Worm (Caenorhabditis elegans): Measurements from ENCODE around the gene F46H5.11.
A peak's percentile ranks its signal among the peaks of the same experiment; 100 is the strongest.

The F46H5.11 gene

ce11 chrX:7234723-7235203 is 37.1 kb downstream of the F46H5.11 start:
- no peak for TF ChIP-seq ceh-100 (GFP tag; IDR thresholded peaks at IDR 0.05)
- no peak for TF ChIP-seq nhr-90 (tag; optimal IDR thresholded peaks at IDR 0.05)
- TF ChIP-seq ccch-3 (GFP tag; optimal IDR thresholded peaks at IDR 0.05): no peak
- no peak for TF ChIP-seq lsy-27 (tag; optimal IDR thresholded peaks at IDR 0.05; ENCODE audit: borderline replicate concordance, insufficient read depth)
- TF ChIP-seq sea-2 (GFP tag; IDR thresholded peaks at IDR 0.05): no peak
- no peak for TF ChIP-seq ama-1 (optimal IDR thresholded peaks at IDR 0.05)
- TF ChIP-seq ama-1 (GFP tag; optimal IDR thresholded peaks at IDR 0.05): no peak
- no peak for TF ChIP-seq snpc-1.1 (tag; optimal IDR thresholded peaks at IDR 0.05; ENCODE audit: insufficient read depth)
- 0 out of 2 replicates have a peak, but pooled peaks have one; percentile 32 for TF ChIP-seq madf-3 (GFP tag; IDR thresholded peaks at IDR 0.05)
- TF ChIP-seq hmg-1.2 (GFP tag; IDR thresholded peaks at IDR 0.05): no peak
- no peak for TF ChIP-seq F57C9.4 (tag; optimal IDR thresholded peaks at IDR 0.05)
- no peak for TF ChIP-seq mes-4 (tag; optimal IDR thresholded peaks at IDR 0.05)
- TF ChIP-seq snpc-4 (GFP tag; optimal IDR thresholded peaks at IDR 0.05): no peak
- TF ChIP-seq snpc-4 (tag; optimal IDR thresholded peaks at IDR 0.05): no peak
- no peak for TF ChIP-seq B0035.1 (tag; optimal IDR thresholded peaks at IDR 0.05)
- TF ChIP-seq let-607 (tag; optimal IDR thresholded peaks at IDR 0.05): peak in 1 of 2 experiments; percentile 18
- TF ChIP-seq lin-40 (tag; optimal IDR thresholded peaks at IDR 0.05): peak; percentile 38
- TF ChIP-seq Y53G8AR.9 (GFP tag; conservative IDR thresholded peaks at IDR 0.05): no peak
- no peak for TF ChIP-seq zim-3 (tag; optimal IDR thresholded peaks at IDR 0.05)
- TF ChIP-seq tbp1 (GFP tag; optimal IDR thresholded peaks at IDR 0.05): no peak
- no peak for TF ChIP-seq F39B2.1 (GFP tag; IDR thresholded peaks at IDR 0.05)
- TF ChIP-seq F49E8.2 (tag; optimal IDR thresholded peaks at IDR 0.05; ENCODE audit: insufficient read depth): no peak
- TF ChIP-seq madf-8 (GFP tag; conservative IDR thresholded peaks at IDR 0.05): no peak
- no peak for TF ChIP-seq Y56A3A.18 (GFP tag; IDR thresholded peaks at IDR 0.05)
- TF ChIP-seq Y53F4B.3 (GFP tag; IDR thresholded peaks at IDR 0.05): no peak
- TF ChIP-seq C06A6.2 (GFP tag; conservative IDR thresholded peaks at IDR 0.05): no peak
- TF ChIP-seq lir-1 (GFP tag; conservative IDR thresholded peaks at IDR 0.05): no peak
- no peak for TF ChIP-seq ceh-79 (tag; optimal IDR thresholded peaks at IDR 0.05)
- no peak for TF ChIP-seq nhr-27 (tag; optimal IDR thresholded peaks at IDR 0.05)
- no peak for TF ChIP-seq attf-6 (GFP tag; IDR thresholded peaks at IDR 0.05)
- no peak for TF ChIP-seq Y67H2A.10 (GFP tag; conservative IDR thresholded peaks at IDR 0.05)
- TF ChIP-seq madf-6 (GFP tag; IDR thresholded peaks at IDR 0.05): no peak
- TF ChIP-seq ztf-28 (GFP tag; IDR thresholded peaks at IDR 0.05): no peak
- no peak for TF ChIP-seq F37B4.10 (GFP tag; IDR thresholded peaks at IDR 0.05)
- no peak for TF ChIP-seq bed-2 (GFP tag; IDR thresholded peaks at IDR 0.05)
- TF ChIP-seq zfh-2 (GFP tag; conservative IDR thresholded peaks at IDR 0.05): peak; percentile 93
- TF ChIP-seq dox-1 (GFP tag; IDR thresholded peaks at IDR 0.05): peak; percentile 44; the same call in 1 of the 2 replicates
- 0 out of 2 replicates have a peak, but pooled peaks have one; percentile 10 for TF ChIP-seq nhr-120 (GFP tag; IDR thresholded peaks at IDR 0.05)
- no peak for TF ChIP-seq unc-62 (GFP tag; optimal IDR thresholded peaks at IDR 0.05)
- no peak for TF ChIP-seq bed-1 (GFP tag; IDR thresholded peaks at IDR 0.05)
- no peak for TF ChIP-seq lin-26 (GFP tag; IDR thresholded peaks at IDR 0.05)
- TF ChIP-seq gei-17 (GFP tag; optimal IDR thresholded peaks at IDR 0.05): no peak
- no peak for TF ChIP-seq attf-5 (GFP tag; optimal IDR thresholded peaks at IDR 0.05)
- no peak for TF ChIP-seq mel-28 (tag; optimal IDR thresholded peaks at IDR 0.05; ENCODE audit: borderline replicate concordance)
- no peak for TF ChIP-seq snpc-3.4 (tag; optimal IDR thresholded peaks at IDR 0.05)
- no peak for TF ChIP-seq ztf-3 (GFP tag; optimal IDR thresholded peaks at IDR 0.05)
- TF ChIP-seq Y95B8A.8 (GFP tag; IDR thresholded peaks at IDR 0.05): no peak
- TF ChIP-seq F23B12.7 (tag; optimal IDR thresholded peaks at IDR 0.05; ENCODE audit: insufficient read depth): no peak
